Worm (Caenorhabditis elegans) whole organism, L2 larva: ENCODE measurements around the gene F40F12.3.

ENCODE experiments used
- F13H6.1 ChIP-seq: sonication (generic microtip); optimal IDR thresholded peaks from 2 replicates; lab custom pipeline; 2016; ENCODE audit warnings: missing genetic modification characterization, missing compliant biosample characterization
- aly-2 ChIP-seq: fragments of 150-350 bp; optimal IDR thresholded peaks from 2 replicates; lab custom pipeline; 2014; ENCODE audit warnings: missing biosample characterization, missing genetic modification characterization
- ceh-16 ChIP-seq: fragments of 150-350 bp; optimal IDR thresholded peaks from 2 replicates; lab custom pipeline; 2014; ENCODE audit warnings: missing biosample characterization, missing genetic modification characterization
- lin-13 ChIP-seq: fragments of 150-350 bp; optimal IDR thresholded peaks from 2 replicates; lab custom pipeline; 2014; ENCODE audit warnings: missing biosample characterization, missing genetic modification reagents, missing genetic modification characterization
- mdl-1 ChIP-seq, 2 experiments: fragments of 150-350 bp in 1 of 2; sonication (generic microtip) in 1 of 2; optimal IDR thresholded peaks; 2 replicates each; lab custom pipeline; 2017; ENCODE audit warnings: missing biosample characterization in 2 of 2, missing genetic modification characterization in 2 of 2
- nhr-12 ChIP-seq: fragments of 150-350 bp; optimal IDR thresholded peaks from 2 replicates; lab custom pipeline; 2014; ENCODE audit warnings: missing biosample characterization, missing genetic modification characterization
- nhr-237 ChIP-seq: fragments of 150-350 bp; optimal IDR thresholded peaks from 2 replicates; lab custom pipeline; 2014; ENCODE audit warnings: missing biosample characterization, missing genetic modification characterization
- unc-62 ChIP-seq: fragments of 150-350 bp; optimal IDR thresholded peaks from 2 replicates; lab custom pipeline; 2014; ENCODE audit warnings: missing biosample characterization, missing genetic modification reagents, missing genetic modification characterization
- ztf-11 ChIP-seq: sonication (generic microtip); optimal IDR thresholded peaks from 2 replicates; lab custom pipeline; 2017; ENCODE audit warnings: missing biosample characterization, missing genetic modification characterization

- TF ChIP-seq F13H6.1 (no peak), ztf-11 (tag; lab: Kevin White, UChicago) (no peak), unc-62 (GFP tag; lab: Kevin White, UChicago) (no peak), aly-2 (tag; lab: Kevin White, UChicago) (no peak), nhr-237 (no peak), nhr-12 (tag; lab: Kevin White, UChicago) (no peak), mdl-1 (tag; optimal IDR thresholded peaks at IDR 0.05; lab: Kevin White, UChicago) (no peak), ceh-16 (no peak), lin-13 (GFP tag; lab: Kevin White, UChicago) (no peak)
These were observed 2.2 kb upstream of the F40F12.3 start, which contains the start of gene cbp-2 for ce11 chrIII:9922874-9923273.
